Fruit fly (Drosophila melanogaster): ENCODE data around the gene CG13082.

CG13082 gene

dm6 chr2L:19586436-19587333 is 48.5 kb downstream of the CG13082 start, which contains the start of gene Lar (continued):
- TF ChIP-seq CG17612 (GFP tag; IDR thresholded peaks at IDR 0.05): no peak
- TF ChIP-seq CG15601 (tag; optimal IDR thresholded peaks at IDR 0.05): peak; percentile 42
- TF ChIP-seq CG13287 (GFP tag; IDR thresholded peaks at IDR 0.05; ENCODE audit: partially characterized antibody): peak; percentile 54
- peak; percentile 100 for TF ChIP-seq CG15514 (GFP tag; optimal IDR thresholded peaks at IDR 0.05)
- peak; percentile 45 for TF ChIP-seq Deaf1 (tag; optimal IDR thresholded peaks at IDR 0.05)
- no peak for TF ChIP-seq wek (GFP tag; optimal IDR thresholded peaks at IDR 0.05)
- TF ChIP-seq CG4730 (GFP tag; IDR thresholded peaks at IDR 0.05): 0 out of 2 replicates have a peak, but pooled peaks have one; percentile 9
- TF ChIP-seq C15 (GFP tag; IDR thresholded peaks at IDR 0.05): no peak
- peak; percentile 74 for TF ChIP-seq mam (GFP tag; optimal IDR thresholded peaks at IDR 0.05)
- TF ChIP-seq prd (optimal IDR thresholded peaks at IDR 0.05): no peak
- peak; percentile 65; the same call in 1 of the 3 replicates for TF ChIP-seq prd (GFP tag; IDR thresholded peaks at IDR 0.05)
- TF ChIP-seq Usf (GFP tag; optimal IDR thresholded peaks at IDR 0.05): no peak
- TF ChIP-seq CG4404 (GFP tag; IDR thresholded peaks at IDR 0.05): 0 out of 2 replicates have a peak, but pooled peaks have one; percentile 20
- TF ChIP-seq tll (GFP tag; optimal IDR thresholded peaks at IDR 0.05): peak in 1 of 2 experiments; percentile 31
- no peak for TF ChIP-seq h (optimal IDR thresholded peaks at IDR 0.05)
- TF ChIP-seq CG9609 (GFP tag; optimal IDR thresholded peaks at IDR 0.05): peak; percentile 60
- peak; percentile 16; the same call in 1 of the 2 replicates for TF ChIP-seq CG1024 (GFP tag; IDR thresholded peaks at IDR 0.05)
- peak; percentile 35; the same call in 1 of the 2 replicates for TF ChIP-seq stc (GFP tag; IDR thresholded peaks at IDR 0.05)
- peak; percentile 10 for TF ChIP-seq HHEX (GFP tag; optimal IDR thresholded peaks at IDR 0.05)
- TF ChIP-seq hbn (GFP tag; IDR thresholded peaks at IDR 0.05; ENCODE audit: partially characterized antibody): no peak
- TF ChIP-seq CG12299 (tag; optimal IDR thresholded peaks at IDR 0.05): peak; percentile 19
- no peak for TF ChIP-seq D19B (GFP tag; optimal IDR thresholded peaks at IDR 0.05)
- no peak for TF ChIP-seq pita (GFP tag; optimal IDR thresholded peaks at IDR 0.05)
- no peak for TF ChIP-seq ranshi (GFP tag; IDR thresholded peaks at IDR 0.05)
- 0 out of 3 replicates have a peak, but pooled peaks have one; percentile 9 for TF ChIP-seq H15 (GFP tag; IDR thresholded peaks at IDR 0.05)
- peak; percentile 60 for TF ChIP-seq CG9817 (tag; optimal IDR thresholded peaks at IDR 0.05)
- peak; percentile 49 for TF ChIP-seq ara (GFP tag; IDR thresholded peaks at IDR 0.05)
- peak; percentile 40 for TF ChIP-seq stwl (tag; optimal IDR thresholded peaks at IDR 0.05)
- no peak for TF ChIP-seq CG1832 (GFP tag; optimal IDR thresholded peaks at IDR 0.05)
- peak; percentile 43 for TF ChIP-seq en (GFP tag; optimal IDR thresholded peaks at IDR 0.05)
- TF ChIP-seq CG8281 (tag; optimal IDR thresholded peaks at IDR 0.05): no peak
- TF ChIP-seq Dip2 (GFP tag; IDR thresholded peaks at IDR 0.05): no peak
- TF ChIP-seq CG32772 (GFP tag; IDR thresholded peaks at IDR 0.05): peak; percentile 44; the same call in 1 of the 2 replicates
- TF ChIP-seq pum (GFP tag; optimal IDR thresholded peaks at IDR 0.05): peak; percentile 70
- TF ChIP-seq CoRest (tag; optimal IDR thresholded peaks at IDR 0.05): peak; percentile 57
- no peak for TF ChIP-seq rib (GFP tag; IDR thresholded peaks at IDR 0.05)
- peak; percentile 44 for TF ChIP-seq scrt (GFP tag; optimal IDR thresholded peaks at IDR 0.05)
- peak; percentile 39 for TF ChIP-seq CG4854 (GFP tag; optimal IDR thresholded peaks at IDR 0.05)
- peak; percentile 52 for TF ChIP-seq CG16863 (GFP tag; optimal IDR thresholded peaks at IDR 0.05)
- no peak for TF ChIP-seq Sox100B (GFP tag; optimal IDR thresholded peaks at IDR 0.05)
- no peak for TF ChIP-seq CG7745 (tag; optimal IDR thresholded peaks at IDR 0.05)
- TF ChIP-seq Dll (GFP tag; IDR thresholded peaks at IDR 0.05; ENCODE audit: partially characterized antibody): peak; percentile 30; the same call in 1 of the 4 replicates
- TF ChIP-seq CG3847 (GFP tag; IDR thresholded peaks at IDR 0.05): peak; percentile 29; the same call in 1 of the 2 replicates
- peak; percentile 58 for TF ChIP-seq CG10267 (tag; optimal IDR thresholded peaks at IDR 0.05)
- peak; percentile 80 for TF ChIP-seq MESR4 (GFP tag; optimal IDR thresholded peaks at IDR 0.05)
- no peak for TF ChIP-seq hth (optimal IDR thresholded peaks at IDR 0.05)
- TF ChIP-seq HLH54F (GFP tag; optimal IDR thresholded peaks at IDR 0.05): peak; percentile 58
- TF ChIP-seq CG3065 (GFP tag; optimal IDR thresholded peaks at IDR 0.05): no peak
